Fruit fly (Drosophila melanogaster) whole organism, embryonic: ENCODE data around the gene Syt1.
A peak's percentile ranks its signal among the peaks of the same experiment; 100 is the strongest.

ENCODE experiments used
- Asciz ChIP-seq: fragments of 200-800 bp; sonication (Bioruptor generic); optimal IDR thresholded peaks from 2 replicates; lab custom pipeline; 2017; ENCODE audit warnings: missing biosample characterization, mild to moderate bottlenecking, missing genetic modification characterization, missing genetic modification reagents
- Atf3 ChIP-seq: fragments of 200-800 bp; sonication (Bioruptor generic); optimal IDR thresholded peaks from 3 replicates; lab custom pipeline; 2016; ENCODE audit warnings: missing biosample characterization, missing genetic modification characterization
- Awh ChIP-seq: fragments of 200-800 bp; sonication (Bioruptor generic); IDR thresholded peaks from 2 replicates; pipeline ENCODE4, ENCODE4 v1.3.6; 2022; ENCODE audit warnings: missing biosample characterization, missing genetic modification characterization
- CG1024 ChIP-seq: fragments of 200-800 bp; sonication (Bioruptor generic); IDR thresholded peaks from 2 replicates; pipeline ENCODE4 v1.3.6; 2022; ENCODE audit warnings: missing biosample characterization, missing genetic modification characterization
- CG10543 ChIP-seq: fragments of 200-800 bp; sonication (Bioruptor generic); optimal IDR thresholded peaks from 3 replicates; lab custom pipeline; 2017; ENCODE audit warnings: missing biosample characterization, mild to moderate bottlenecking, missing genetic modification characterization, moderate library complexity
- CG11723 ChIP-seq: fragments of 200-800 bp; sonication (Bioruptor generic); optimal IDR thresholded peaks from 2 replicates; lab custom pipeline; 2017; ENCODE audit warnings: missing biosample characterization, mild to moderate bottlenecking, missing genetic modification characterization
- CG12299 ChIP-seq: fragments of 200-800 bp; sonication (Bioruptor generic); optimal IDR thresholded peaks from 2 replicates; lab custom pipeline; 2018; ENCODE audit warnings: missing biosample characterization, mild to moderate bottlenecking, missing genetic modification characterization
- CG1792 ChIP-seq: fragments of 200-800 bp; sonication (Bioruptor generic); optimal IDR thresholded peaks from 2 replicates; lab custom pipeline; 2016; ENCODE audit warnings: missing biosample characterization, missing genetic modification characterization
- CG18476 ChIP-seq: fragments of 200-800 bp; sonication (Bioruptor generic); optimal IDR thresholded peaks from 2 replicates; lab custom pipeline; 2016; ENCODE audit warnings: missing biosample characterization, mild to moderate bottlenecking, missing genetic modification characterization
- CG2889 ChIP-seq: fragments of 200-800 bp; sonication (Bioruptor generic); IDR thresholded peaks from 3 replicates; pipeline ENCODE4 v1.3.6; 2022; ENCODE audit warnings: missing biosample characterization, missing genetic modification characterization
- CG3281 ChIP-seq: fragments of 200-800 bp; sonication (Bioruptor generic); optimal IDR thresholded peaks from 3 replicates; lab custom pipeline; 2017; ENCODE audit warnings: missing biosample characterization, mild to moderate bottlenecking, missing genetic modification characterization
- CG33557 ChIP-seq: fragments of 200-800 bp; sonication (Bioruptor generic); optimal IDR thresholded peaks from 2 replicates; lab custom pipeline; 2019; ENCODE audit warnings: missing biosample characterization, mild to moderate bottlenecking, missing genetic modification characterization, moderate library complexity
- CG34376 ChIP-seq: fragments of 200-800 bp; sonication (Bioruptor generic); optimal IDR thresholded peaks from 2 replicates; lab custom pipeline; 2018; ENCODE audit warnings: missing biosample characterization, mild to moderate bottlenecking, missing genetic modification characterization
- CG4707 ChIP-seq: fragments of 200-800 bp; sonication (Bioruptor generic); optimal IDR thresholded peaks from 2 replicates; lab custom pipeline; 2018; ENCODE audit warnings: missing biosample characterization, mild to moderate bottlenecking, missing genetic modification characterization, moderate library complexity
- CG5245 ChIP-seq: fragments of 200-800 bp; sonication (Bioruptor generic); optimal IDR thresholded peaks from 3 replicates; lab custom pipeline; 2016; ENCODE audit warnings: missing biosample characterization, missing genetic modification characterization
- CG7556 ChIP-seq: fragments of 200-800 bp; sonication (Bioruptor generic); optimal IDR thresholded peaks from 2 replicates; lab custom pipeline; 2017; ENCODE audit warnings: missing biosample characterization, mild to moderate bottlenecking, missing genetic modification characterization
- CG7786 ChIP-seq: fragments of 200-800 bp; sonication (Bioruptor generic); optimal IDR thresholded peaks from 2 replicates; lab custom pipeline; 2016; ENCODE audit warnings: missing biosample characterization, missing genetic modification characterization
- CG8290 ChIP-seq, 3 experiments: fragments of 200-800 bp; sonication (Bioruptor generic); optimal IDR thresholded peaks; 2 replicates each; lab custom pipeline; 2016 to 2019; ENCODE audit warnings: missing biosample characterization in 3 of 3, missing genetic modification characterization in 3 of 3, mild to moderate bottlenecking in 2 of 3, moderate library complexity in 1 of 3
- CG9876 ChIP-seq: fragments of 200-800 bp; sonication (Bioruptor generic); optimal IDR thresholded peaks from 2 replicates; lab custom pipeline; 2016; ENCODE audit warnings: missing biosample characterization, missing genetic modification characterization
- CG9932 ChIP-seq: fragments of 200-800 bp; sonication (Bioruptor generic); IDR thresholded peaks from 2 replicates; pipeline ENCODE4 v1.3.6; 2022; ENCODE audit warnings: missing biosample characterization, missing genetic modification characterization
- Chrac-16 ChIP-seq: fragments of 200-800 bp; sonication (Bioruptor generic); optimal IDR thresholded peaks from 3 replicates; lab custom pipeline; 2016; ENCODE audit warnings: missing biosample characterization, missing genetic modification characterization
- Dll ChIP-seq: fragments of 200-800 bp; sonication (Bioruptor generic); IDR thresholded peaks from 4 replicates; pipeline ENCODE4 v1.3.6; 2022; ENCODE audit warnings: missing biosample characterization, missing genetic modification characterization; ENCODE audit not compliant: partially characterized antibody
- HLHmδ ChIP-seq: fragments of 200-800 bp; sonication (Bioruptor generic); optimal IDR thresholded peaks from 2 replicates; lab custom pipeline; 2018; ENCODE audit warnings: missing biosample characterization, mild to moderate bottlenecking, missing genetic modification characterization, moderate library complexity
- Hr39 ChIP-seq: fragments of >200 bp; optimal IDR thresholded peaks from 2 replicates; lab custom pipeline; 2017
- Lpt ChIP-seq: fragments of >200 bp; optimal IDR thresholded peaks from 2 replicates; lab custom pipeline; 2018; ENCODE audit warnings: missing biosample characterization, missing genetic modification characterization
- Max ChIP-seq: fragments of 200-800 bp; sonication (Bioruptor generic); optimal IDR thresholded peaks from 2 replicates; lab custom pipeline; 2016; ENCODE audit warnings: missing biosample characterization, mild to moderate bottlenecking, missing genetic modification characterization
- Ptx1 ChIP-seq: fragments of 200-800 bp; sonication (Bioruptor generic); IDR thresholded peaks from 2 replicates; pipeline ENCODE4 v1.3.6; 2022; ENCODE audit warnings: missing biosample characterization, missing genetic modification characterization
- Sox102F ChIP-seq: fragments of 200-800 bp; sonication (Bioruptor generic); optimal IDR thresholded peaks from 2 replicates; lab custom pipeline; 2018; ENCODE audit warnings: missing biosample characterization, mild to moderate bottlenecking, missing genetic modification characterization, moderate library complexity
- Spps ChIP-seq: fragments of 200-800 bp; sonication (Bioruptor generic); optimal IDR thresholded peaks from 2 replicates; lab custom pipeline; 2018; ENCODE audit warnings: missing biosample characterization, mild to moderate bottlenecking, missing genetic modification characterization
- Trl ChIP-seq, 3 experiments: fragments of >200 bp in 2 of 3; fragments of 200-800 bp in 1 of 3; sonication (Bioruptor generic) in 1 of 3; optimal IDR thresholded peaks; 2 replicates in 1 of 3; 3 replicates in 2 of 3; lab custom pipeline; 2016 to 2017; ENCODE audit warnings: missing biosample characterization in 1 of 3, missing genetic modification characterization in 1 of 3
- ase ChIP-seq: fragments of 200-800 bp; sonication (Bioruptor generic); IDR thresholded peaks from 3 replicates; pipeline ENCODE4 v1.3.6; 2022; ENCODE audit warnings: missing biosample characterization, missing genetic modification characterization
- ato ChIP-seq: fragments of 200-800 bp; sonication (Bioruptor generic); IDR thresholded peaks from 2 replicates; pipeline ENCODE4 v1.3.6; 2022; ENCODE audit warnings: missing biosample characterization, missing genetic modification characterization; ENCODE audit not compliant: partially characterized antibody
- cg ChIP-seq: fragments of 200-800 bp; sonication (Bioruptor generic); optimal IDR thresholded peaks from 3 replicates; lab custom pipeline; 2019; ENCODE audit warnings: missing biosample characterization, mild to moderate bottlenecking, missing genetic modification characterization, moderate library complexity
- crc ChIP-seq: fragments of 200-800 bp; sonication (Bioruptor generic); optimal IDR thresholded peaks from 2 replicates; lab custom pipeline; 2016; ENCODE audit warnings: missing biosample characterization, missing genetic modification characterization
- ems ChIP-seq: fragments of 200-800 bp; sonication (Bioruptor generic); optimal IDR thresholded peaks from 3 replicates; lab custom pipeline; 2016; ENCODE audit warnings: missing biosample characterization, missing genetic modification characterization
- fu2 ChIP-seq: fragments of 200-800 bp; sonication (Bioruptor generic); optimal IDR thresholded peaks from 2 replicates; lab custom pipeline; 2016; ENCODE audit warnings: missing biosample characterization, missing genetic modification characterization
- gsb-n ChIP-seq: fragments of 200-800 bp; sonication (Bioruptor generic); optimal IDR thresholded peaks from 3 replicates; lab custom pipeline; 2018; ENCODE audit warnings: missing biosample characterization, mild to moderate bottlenecking, missing genetic modification characterization
- hth ChIP-seq: fragments of >200 bp; optimal IDR thresholded peaks from 2 replicates; lab custom pipeline; 2017; ENCODE audit warnings: inconsistent platforms
- otp ChIP-seq: fragments of 200-800 bp; sonication (Bioruptor generic); IDR thresholded peaks from 3 replicates; pipeline ENCODE4, ENCODE4 v1.3.6; 2022; ENCODE audit warnings: missing biosample characterization, missing genetic modification characterization
- psq ChIP-seq: fragments of 200-800 bp; sonication (Bioruptor generic); optimal IDR thresholded peaks from 2 replicates; lab custom pipeline; 2017; ENCODE audit warnings: missing biosample characterization, missing genetic modification characterization
- pzg ChIP-seq: fragments of 200-800 bp; sonication (Bioruptor generic); optimal IDR thresholded peaks from 3 replicates; lab custom pipeline; 2018; ENCODE audit warnings: missing biosample characterization, mild to moderate bottlenecking, missing genetic modification characterization, moderate library complexity
- row ChIP-seq: fragments of 200-800 bp; sonication (Bioruptor generic); IDR thresholded peaks from 3 replicates; pipeline ENCODE4 v1.3.6; 2022; ENCODE audit warnings: missing biosample characterization, missing genetic modification characterization
- sc ChIP-seq, 3 experiments: fragments of >200 bp in 2 of 3; fragments of 200-800 bp in 1 of 3; sonication (Bioruptor generic) in 1 of 3; optimal IDR thresholded peaks; 2 replicates in 2 of 3; 3 replicates in 1 of 3; lab custom pipeline; 2017; ENCODE audit warnings: mild to moderate bottlenecking in 1 of 3, missing biosample characterization in 1 of 3, missing genetic modification characterization in 1 of 3, missing genetic modification reagents in 1 of 3
- sima ChIP-seq: fragments of 200-800 bp; sonication (Bioruptor generic); optimal IDR thresholded peaks from 2 replicates; lab custom pipeline; 2016; ENCODE audit warnings: missing biosample characterization, missing genetic modification characterization
- slp2 ChIP-seq: fragments of 200-800 bp; sonication (Bioruptor generic); optimal IDR thresholded peaks from 2 replicates; lab custom pipeline; 2016; ENCODE audit warnings: missing biosample characterization, missing genetic modification characterization
- sqz ChIP-seq: fragments of 200-800 bp; sonication (Bioruptor generic); optimal IDR thresholded peaks from 3 replicates; lab custom pipeline; 2018; ENCODE audit warnings: missing biosample characterization, mild to moderate bottlenecking, missing genetic modification characterization
- tap ChIP-seq: fragments of 200-800 bp; optimal IDR thresholded peaks from 3 replicates; lab custom pipeline; 2019; ENCODE audit warnings: missing biosample characterization, mild to moderate bottlenecking, missing genetic modification characterization, moderate library complexity
- tio ChIP-seq: fragments of 200-800 bp; sonication (Bioruptor generic); optimal IDR thresholded peaks from 2 replicates; lab custom pipeline; 2017; ENCODE audit warnings: missing biosample characterization, missing genetic modification characterization, inconsistent platforms
- toy ChIP-seq: fragments of 200-800 bp; sonication (Bioruptor generic); IDR thresholded peaks from 2 replicates; pipeline ENCODE4 v1.3.6; 2022; ENCODE audit warnings: missing biosample characterization, missing genetic modification characterization
- zfh1 ChIP-seq: fragments of 200-800 bp; sonication (Bioruptor generic); IDR thresholded peaks from 3 replicates; pipeline ENCODE4 v1.3.6; 2022; ENCODE audit warnings: missing biosample characterization, missing genetic modification characterization

The Syt1 gene

dm6 chr2L:2751904-2752459 lies 47.8 kb downstream of the Syt1 start, which contains the start of gene Bacc (continued):
- TF ChIP-seq sc (optimal IDR thresholded peaks at IDR 0.05; lab: Kevin White, UChicago) = no peak
- peak; percentile 79 for TF ChIP-seq sc (GFP tag; optimal IDR thresholded peaks at IDR 0.05; lab: Kevin White, UChicago)
- TF ChIP-seq ems (GFP tag; lab: Kevin White, UChicago) = peak; percentile 78
- TF ChIP-seq CG2889 (GFP tag; lab: Robert Waterston, UW) = no peak
- peak; percentile 75 for TF ChIP-seq Chrac-16
- peak; percentile 81 for TF ChIP-seq sqz (GFP tag; lab: Kevin White, UChicago)
- TF ChIP-seq CG7786 (GFP tag; lab: Kevin White, UChicago) = peak; percentile 93
- TF ChIP-seq CG3281 (GFP tag; lab: Kevin White, UChicago) = peak; percentile 96
- TF ChIP-seq Spps (tag; lab: Kevin White, UChicago) = peak; percentile 48
- TF ChIP-seq sima = peak; percentile 62
- TF ChIP-seq tap (tag; lab: Kevin White, UChicago) = peak; percentile 74
- TF ChIP-seq cg (GFP tag; lab: Kevin White, UChicago) = peak; percentile 53
- TF ChIP-seq row (GFP tag; lab: Robert Waterston, UW) = no peak
- TF ChIP-seq tio (GFP tag; lab: Kevin White, UChicago) = peak; percentile 93
- TF ChIP-seq CG5245 (GFP tag; lab: Kevin White, UChicago) = peak; percentile 74
- TF ChIP-seq psq (GFP tag; lab: Kevin White, UChicago) = peak; percentile 15
- TF ChIP-seq CG18476 (GFP tag; lab: Kevin White, UChicago) = peak; percentile 80
- peak; percentile 88 for TF ChIP-seq Sox102F (GFP tag; lab: Kevin White, UChicago)
- no peak for TF ChIP-seq Hr39
- TF ChIP-seq pzg (GFP tag; lab: Kevin White, UChicago) = no peak
- no peak for TF ChIP-seq Lpt (GFP tag; lab: Kevin White, UChicago)
- no peak for TF ChIP-seq Ptx1 (GFP tag; lab: Robert Waterston, UW)
- TF ChIP-seq slp2 (GFP tag; lab: Kevin White, UChicago) = peak; percentile 83
- no peak for TF ChIP-seq CG9932 (GFP tag; lab: Robert Waterston, UW)
- TF ChIP-seq Trl (optimal IDR thresholded peaks at IDR 0.05; lab: Kevin White, UChicago) = no peak
- peak; percentile 86 for TF ChIP-seq Trl (GFP tag; optimal IDR thresholded peaks at IDR 0.05; lab: Kevin White, UChicago)
- peak; percentile 84 for TF ChIP-seq Max (GFP tag; lab: Kevin White, UChicago)
- TF ChIP-seq Dll (GFP tag; lab: Robert Waterston, UW) = no peak
- TF ChIP-seq CG11723 (GFP tag; lab: Kevin White, UChicago) = peak; percentile 91
- TF ChIP-seq gsb-n (tag; lab: Kevin White, UChicago) = peak; percentile 57
- TF ChIP-seq crc = peak; percentile 90
- TF ChIP-seq CG8290 (GFP tag; optimal IDR thresholded peaks at IDR 0.05; lab: Kevin White, UChicago) = peak; percentile 28
- TF ChIP-seq CG8290 (tag; optimal IDR thresholded peaks at IDR 0.05; lab: Kevin White, UChicago) = peak in 1 of 2 experiments; percentile 82
- TF ChIP-seq HLHmδ (GFP tag; lab: Kevin White, UChicago) = peak; percentile 90
- TF ChIP-seq CG10543 (GFP tag; lab: Kevin White, UChicago) = peak; percentile 74
- TF ChIP-seq ase (GFP tag; lab: Robert Waterston, UW) = no peak
- TF ChIP-seq Awh (GFP tag; lab: Robert Waterston, UW) = no peak
- TF ChIP-seq CG34376 (GFP tag; lab: Kevin White, UChicago) = peak; percentile 20
- peak; percentile 86 for TF ChIP-seq CG1792
- no peak for TF ChIP-seq CG4707 (GFP tag; lab: Kevin White, UChicago)
- peak; percentile 79 for TF ChIP-seq CG9876 (GFP tag; lab: Kevin White, UChicago)
- TF ChIP-seq ato = no peak
- TF ChIP-seq otp = no peak
- no peak for TF ChIP-seq CG1024 (GFP tag; lab: Robert Waterston, UW)
- peak; percentile 95 for TF ChIP-seq CG7556 (GFP tag; lab: Kevin White, UChicago)
- TF ChIP-seq CG33557 (GFP tag; lab: Kevin White, UChicago) = peak; percentile 38
- TF ChIP-seq Atf3 (GFP tag; lab: Kevin White, UChicago) = peak; percentile 46
- no peak for TF ChIP-seq hth (lab: Kevin White, UChicago)
- peak; percentile 87 for TF ChIP-seq fu2 (GFP tag; lab: Kevin White, UChicago)
- peak; percentile 83 for TF ChIP-seq Asciz (GFP tag; lab: Kevin White, UChicago)
- TF ChIP-seq zfh1 = no peak
- TF ChIP-seq CG12299 (tag; lab: Kevin White, UChicago) = peak; percentile 86
- TF ChIP-seq toy (GFP tag; lab: Robert Waterston, UW) = no peak
